Worm (Caenorhabditis elegans): ENCODE measurements around the gene F53F1.2.

DNA sequence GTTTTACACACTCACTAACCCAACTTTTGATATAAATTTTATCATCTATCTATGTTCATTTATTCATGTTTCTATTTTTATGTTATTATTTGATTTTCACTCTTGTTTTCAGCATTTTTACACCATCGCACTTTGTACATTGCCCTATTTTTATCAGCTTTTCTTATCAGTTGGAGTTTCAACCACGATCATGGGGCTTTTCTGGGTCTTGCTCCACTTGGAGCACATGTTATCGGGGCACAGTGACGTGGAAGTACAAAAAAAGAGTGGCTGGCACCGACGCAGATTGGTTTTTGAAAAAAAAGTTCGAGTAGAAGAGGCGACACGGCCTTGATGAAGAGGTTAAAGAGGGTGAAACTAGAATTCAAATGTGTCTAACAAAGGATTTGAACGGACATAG lies 29.5 kb upstream of the F53F1.2 start:
- TF ChIP-seq ama-1 (optimal IDR thresholded peaks at IDR 0.05): no peak
- TF ChIP-seq tra-4 (tag; optimal IDR thresholded peaks at IDR 0.05): no peak
- no peak for TF ChIP-seq hmbx-1 (tag; optimal IDR thresholded peaks at IDR 0.05)
- no peak for TF ChIP-seq hnd-1 (tag; optimal IDR thresholded peaks at IDR 0.05)

Measured in whole organism, early embryonic.